Worm (Caenorhabditis elegans) whole organism, L4/young adult: ENCODE data around the gene spp-11.

ENCODE experiments used
- dao-5 ChIP-seq: sonication (generic microtip); optimal IDR thresholded peaks from 2 replicates; lab custom pipeline; 2016; ENCODE audit warnings: missing genotype, missing genetic modification characterization, moderate library complexity, missing compliant biosample characterization
- him-1 ChIP-seq: sonication (generic microtip); optimal IDR thresholded peaks from 2 replicates; lab custom pipeline; 2016; ENCODE audit warnings: missing genotype, missing genetic modification reagents, missing genetic modification characterization, missing compliant biosample characterization

DNA sequence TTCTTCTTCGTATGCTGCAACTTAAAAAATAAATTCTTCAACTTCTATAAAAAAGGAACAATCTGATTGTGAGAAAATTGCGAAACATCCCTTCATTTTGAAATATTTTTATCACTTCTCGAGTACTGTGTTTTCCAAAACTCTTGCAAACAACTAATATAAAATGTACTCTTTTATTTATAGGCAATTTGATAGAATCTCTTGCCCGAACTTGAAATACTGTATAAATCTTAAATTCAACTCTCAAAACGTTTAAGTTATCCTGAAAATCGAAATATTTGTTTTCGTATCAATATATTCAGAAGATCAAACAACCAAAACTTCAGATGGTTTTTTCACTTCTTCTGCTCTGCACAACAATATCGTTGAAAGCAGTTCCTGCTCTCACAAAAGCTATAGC, 20.7 kb downstream of the spp-11 start, which contains the start of gene F58F12.4:
- TF ChIP-seq him-1 (tag; lab: Kevin White, UChicago) (no peak), dao-5 (tag; lab: Kevin White, UChicago) (no peak)
